Worm (Caenorhabditis elegans): Measurements from ENCODE around the gene ZK1058.3.

ZK1058.3 gene

ce11 chrIII:3921646-3922328 lies 3.1 kb downstream of the ZK1058.3 start, which contains the start of the genes metl-6 and nit-1:
Gene metl-6, minus strand, starts transcription at chrIII:3921711.
Gene nit-1, plus strand, starts transcription at chrIII:3922207.
- TF ChIP-seq tbx-2 (tag; optimal IDR thresholded peaks at IDR 0.05) = no peak
- no peak for TF ChIP-seq elt-1 (tag; optimal IDR thresholded peaks at IDR 0.05)
- no peak for TF ChIP-seq nhr-76 (tag; optimal IDR thresholded peaks at IDR 0.05)
- TF ChIP-seq nhr-12 (tag; optimal IDR thresholded peaks at IDR 0.05) = no peak
- no peak for TF ChIP-seq unc-62 (GFP tag; optimal IDR thresholded peaks at IDR 0.05)
- TF ChIP-seq eor-1 (tag; optimal IDR thresholded peaks at IDR 0.05) = no peak
- no peak for TF ChIP-seq aly-2 (tag; optimal IDR thresholded peaks at IDR 0.05)
- TF ChIP-seq zag-1 (tag; optimal IDR thresholded peaks at IDR 0.05) = no peak
- no peak for TF ChIP-seq ceh-9 (tag; optimal IDR thresholded peaks at IDR 0.05)
- TF ChIP-seq elt-3 (tag; optimal IDR thresholded peaks at IDR 0.05) = no peak
- TF ChIP-seq pqm-1 (tag; optimal IDR thresholded peaks at IDR 0.05) = peak; percentile 40
- no peak for TF ChIP-seq sea-2 (GFP tag; optimal IDR thresholded peaks at IDR 0.05)
- TF ChIP-seq fkh-10 (GFP tag; optimal IDR thresholded peaks at IDR 0.05) = no peak
- no peak for TF ChIP-seq fkh-2 (tag; optimal IDR thresholded peaks at IDR 0.05)
- no peak for TF ChIP-seq nhr-77 (tag; optimal IDR thresholded peaks at IDR 0.05)
- TF ChIP-seq nfya-1 (tag; optimal IDR thresholded peaks at IDR 0.05; ENCODE audit: insufficient read depth) = peak; percentile 7
- no peak for TF ChIP-seq mdl-1 (tag; optimal IDR thresholded peaks at IDR 0.05)
- no peak for TF ChIP-seq nhr-28 (tag; optimal IDR thresholded peaks at IDR 0.05)
- peak; percentile 17 for TF ChIP-seq elt-2 (tag; optimal IDR thresholded peaks at IDR 0.05)
- TF ChIP-seq ceh-82 (tag; optimal IDR thresholded peaks at IDR 0.05) = no peak
- TF ChIP-seq unc-39 (tag; optimal IDR thresholded peaks at IDR 0.05) = no peak
- TF ChIP-seq fos-1 (tag; optimal IDR thresholded peaks at IDR 0.05) = no peak
- no peak for TF ChIP-seq ztf-11 (tag; optimal IDR thresholded peaks at IDR 0.05)
- peak; percentile 6 for TF ChIP-seq skn-1 (tag; optimal IDR thresholded peaks at IDR 0.05)
- no peak for TF ChIP-seq nhr-67 (tag; optimal IDR thresholded peaks at IDR 0.05)
- TF ChIP-seq R02D3.7 (tag; optimal IDR thresholded peaks at IDR 0.05) = no peak
- TF ChIP-seq nhr-43 (tag; optimal IDR thresholded peaks at IDR 0.05; ENCODE audit: poor library complexity, severe bottlenecking) = peak; percentile 51
- TF ChIP-seq ceh-28 (tag; optimal IDR thresholded peaks at IDR 0.05) = no peak
- TF ChIP-seq nhr-237 (tag; optimal IDR thresholded peaks at IDR 0.05) = no peak
- TF ChIP-seq lin-15B (tag; optimal IDR thresholded peaks at IDR 0.05) = peak; percentile 11
- TF ChIP-seq egl-27 (tag; optimal IDR thresholded peaks at IDR 0.05) = no peak
- no peak for TF ChIP-seq lin-39 (tag; optimal IDR thresholded peaks at IDR 0.05)
- peak; percentile 26 for TF ChIP-seq pha-4 (tag; optimal IDR thresholded peaks at IDR 0.05)
- TF ChIP-seq lsy-12 (tag; optimal IDR thresholded peaks at IDR 0.05) = no peak
- TF ChIP-seq nhr-25 (tag; optimal IDR thresholded peaks at IDR 0.05) = peak; percentile 13

- TF ChIP-seq sea-2 (GFP tag; optimal IDR thresholded peaks at IDR 0.05) (no peak), zag-1 (tag; optimal IDR thresholded peaks at IDR 0.05) (no peak), ceh-82 (tag; optimal IDR thresholded peaks at IDR 0.05) (no peak), nhr-11 (tag; optimal IDR thresholded peaks at IDR 0.05) (no peak), ceh-9 (tag; optimal IDR thresholded peaks at IDR 0.05) (no peak), nhr-67 (tag; optimal IDR thresholded peaks at IDR 0.05) (no peak), pqm-1 (tag; optimal IDR thresholded peaks at IDR 0.05) (no peak), unc-39 (tag; optimal IDR thresholded peaks at IDR 0.05) (no peak), nfya-1 (tag; optimal IDR thresholded peaks at IDR 0.05; ENCODE audit: insufficient read depth) (no peak), fkh-10 (GFP tag; optimal IDR thresholded peaks at IDR 0.05) (no peak), aly-2 (tag; optimal IDR thresholded peaks at IDR 0.05) (no peak)
Observed at ce11 chrIII:3926116-3926515, 7.4 kb downstream of the ZK1058.3 start, which contains the start of gene ZK1058.9. Gene ZK1058.9, minus strand, starts transcription at chrIII:3926216.

ce11 chrIII:3926801-3927200 lies 8.1 kb downstream of the ZK1058.3 start:
- TF ChIP-seq fkh-10 (GFP tag; optimal IDR thresholded peaks at IDR 0.05) = no peak
- no peak for TF ChIP-seq unc-39 (tag; optimal IDR thresholded peaks at IDR 0.05)
- no peak for TF ChIP-seq nhr-76 (tag; optimal IDR thresholded peaks at IDR 0.05)
- no peak for TF ChIP-seq mdl-1 (tag; optimal IDR thresholded peaks at IDR 0.05)
- no peak for TF ChIP-seq lsy-12 (tag; optimal IDR thresholded peaks at IDR 0.05)
- TF ChIP-seq elt-1 (tag; optimal IDR thresholded peaks at IDR 0.05) = no peak
- TF ChIP-seq daf-12 (tag; optimal IDR thresholded peaks at IDR 0.05) = no peak
- TF ChIP-seq egl-5 (tag; optimal IDR thresholded peaks at IDR 0.05) = no peak
- TF ChIP-seq R02D3.7 (tag; optimal IDR thresholded peaks at IDR 0.05) = no peak
- TF ChIP-seq ztf-4 (tag; optimal IDR thresholded peaks at IDR 0.05) = no peak
- no peak for TF ChIP-seq eor-1 (tag; optimal IDR thresholded peaks at IDR 0.05)
- TF ChIP-seq lin-15B (tag; optimal IDR thresholded peaks at IDR 0.05) = no peak
- no peak for TF ChIP-seq tbx-2 (tag; optimal IDR thresholded peaks at IDR 0.05)
- TF ChIP-seq lin-39 (tag; optimal IDR thresholded peaks at IDR 0.05) = no peak
